Worm (Caenorhabditis elegans): Measurements from ENCODE around the gene Y69A2AR.46.

- TF ChIP-seq elt-2 (tag; optimal IDR thresholded peaks at IDR 0.05): no peak
- no peak for TF ChIP-seq ama-1 (optimal IDR thresholded peaks at IDR 0.05)
- no peak for TF ChIP-seq hlh-30 (tag; optimal IDR thresholded peaks at IDR 0.05; ENCODE audit: insufficient read depth)
- no peak for TF ChIP-seq C08G9.2 (tag; optimal IDR thresholded peaks at IDR 0.05)
- no peak for TF ChIP-seq pag-3 (tag; optimal IDR thresholded peaks at IDR 0.05; ENCODE audit: borderline replicate concordance)
- no peak for TF ChIP-seq Y22D7AL.16 (tag; optimal IDR thresholded peaks at IDR 0.05)
These were observed 23.7 kb upstream of the Y69A2AR.46 start for ce11 chrIV:2537741-2538140.
